Worm (Caenorhabditis elegans) whole organism, young adult: Measurements from ENCODE around the gene F59B10.5.
A peak's percentile ranks its signal among the peaks of the same experiment; 100 is the strongest.

Experiments used
- D2030.7 ChIP-seq: fragments of 200-800 bp; sonication (Bioruptor generic); IDR thresholded peaks from 2 replicates; pipeline ENCODE4 v1.3.6; 2022; ENCODE audit warnings: missing genetic modification reagents, missing genetic modification characterization, missing compliant biosample characterization
- F10E7.11 ChIP-seq: sonication (generic microtip); optimal IDR thresholded peaks from 2 replicates; lab custom pipeline; 2017; ENCODE audit warnings: mild to moderate bottlenecking, missing genetic modification characterization, moderate library complexity, missing compliant biosample characterization
- F57A8.1 ChIP-seq: fragments of 200-800 bp; sonication (Bioruptor generic); optimal IDR thresholded peaks from 2 replicates; lab custom pipeline; 2018; ENCODE audit warnings: mild to moderate bottlenecking, missing genetic modification characterization, moderate library complexity, missing compliant biosample characterization
- F57C9.4 ChIP-seq: sonication (generic microtip); optimal IDR thresholded peaks from 2 replicates; lab custom pipeline; 2017; ENCODE audit warnings: mild to moderate bottlenecking, missing genetic modification characterization, missing compliant biosample characterization
- T07F8.4 ChIP-seq: sonication (generic microtip); optimal IDR thresholded peaks from 2 replicates; lab custom pipeline; 2016; ENCODE audit warnings: mild to moderate bottlenecking, missing genetic modification characterization, moderate library complexity, missing compliant biosample characterization
- T26A5.8 ChIP-seq: sonication (generic microtip); optimal IDR thresholded peaks from 2 replicates; lab custom pipeline; 2016; ENCODE audit warnings: missing genetic modification characterization, missing compliant biosample characterization
- Y67H2A.10 ChIP-seq: fragments of 200-800 bp; sonication (Bioruptor generic); conservative IDR thresholded peaks from 2 replicates; pipeline ENCODE4 v1.3.6; 2022; ENCODE audit warnings: missing genetic modification reagents, missing genetic modification characterization, missing compliant biosample characterization
- Y95B8A.8 ChIP-seq: fragments of 200-800 bp; sonication (Bioruptor generic); IDR thresholded peaks from 2 replicates; pipeline ENCODE4 v1.3.6; 2022; ENCODE audit warnings: missing genetic modification reagents, missing genetic modification characterization, missing compliant biosample characterization
- attf-5 ChIP-seq: fragments of 200-800 bp; sonication (Bioruptor generic); optimal IDR thresholded peaks from 2 replicates; lab custom pipeline; 2018; ENCODE audit warnings: mild to moderate bottlenecking, missing genetic modification characterization, missing compliant biosample characterization
- bed-2 ChIP-seq: fragments of 200-800 bp; sonication (Bioruptor generic); IDR thresholded peaks from 2 replicates; pipeline ENCODE4 v1.3.6; 2022; ENCODE audit warnings: missing genetic modification reagents, missing genetic modification characterization, missing compliant biosample characterization
- cebp-2 ChIP-seq: fragments of 200-800 bp; sonication (Bioruptor generic); IDR thresholded peaks from 2 replicates; pipeline ENCODE4 v1.3.6; 2022; ENCODE audit warnings: missing genetic modification characterization, missing compliant biosample characterization
- ceh-100 ChIP-seq: fragments of 200-800 bp; sonication (Bioruptor generic); IDR thresholded peaks from 2 replicates; pipeline ENCODE4 v1.3.6; 2022; ENCODE audit warnings: missing genetic modification reagents, missing genetic modification characterization, missing compliant biosample characterization
- ceh-40 ChIP-seq: fragments of 200-800 bp; sonication (Bioruptor generic); IDR thresholded peaks from 2 replicates; pipeline ENCODE4 v1.3.6; 2022; ENCODE audit warnings: missing genetic modification characterization, missing compliant biosample characterization
- chd-7 ChIP-seq: sonication (generic microtip); optimal IDR thresholded peaks from 2 replicates; lab custom pipeline; 2016; ENCODE audit warnings: mild to moderate bottlenecking, missing genetic modification characterization, moderate library complexity, missing compliant biosample characterization
- dox-1 ChIP-seq: fragments of 200-800 bp; sonication (Bioruptor generic); IDR thresholded peaks from 2 replicates; pipeline ENCODE4 v1.3.6; 2022; ENCODE audit warnings: missing genetic modification reagents, missing genetic modification characterization, missing compliant biosample characterization
- efl-1 ChIP-seq: fragments of 150-350 bp; optimal IDR thresholded peaks from 2 replicates; lab custom pipeline; 2014; ENCODE audit warnings: missing biosample characterization, missing genetic modification reagents, missing genetic modification characterization
- hmg-1.2 ChIP-seq: fragments of 200-800 bp; sonication (Bioruptor generic); IDR thresholded peaks from 2 replicates; pipeline ENCODE4 v1.3.6; 2022; ENCODE audit warnings: missing genetic modification reagents, missing genetic modification characterization, missing compliant biosample characterization
- hrde-1 ChIP-seq: sonication (generic microtip); optimal IDR thresholded peaks from 2 replicates; lab custom pipeline; 2016; ENCODE audit warnings: missing genetic modification characterization, mild to moderate bottlenecking, missing compliant biosample characterization, moderate library complexity, missing genotype, missing genetic modification reagents, borderline replicate concordance
- hsf-1 ChIP-seq: fragments of 200-800 bp; sonication (Bioruptor generic); IDR thresholded peaks from 2 replicates; pipeline ENCODE4 v1.3.6; 2022; ENCODE audit warnings: missing genetic modification reagents, missing genetic modification characterization, missing compliant biosample characterization
- lag-1 ChIP-seq: fragments of 200-800 bp; sonication (Bioruptor generic); IDR thresholded peaks from 2 replicates; pipeline ENCODE4 v1.3.6; 2022; ENCODE audit warnings: missing genetic modification reagents, missing genetic modification characterization, missing compliant biosample characterization
- let-526 ChIP-seq: fragments of 200-800 bp; sonication (Bioruptor generic); IDR thresholded peaks from 2 replicates; pipeline ENCODE4 v1.3.6; 2022; ENCODE audit warnings: missing genetic modification reagents, missing genetic modification characterization, missing compliant biosample characterization
- let-607 ChIP-seq, 2 experiments: fragments of 200-800 bp in 1 of 2; sonication (Bioruptor generic) in 1 of 2; sonication (generic microtip) in 1 of 2; optimal IDR thresholded peaks; 2 replicates each; lab custom pipeline; 2016 to 2018; ENCODE audit warnings: mild to moderate bottlenecking in 2 of 2, missing compliant biosample characterization in 2 of 2, missing genetic modification characterization in 2 of 2, moderate library complexity in 2 of 2, missing genotype in 1 of 2
- lin-26 ChIP-seq: fragments of 200-800 bp; sonication (Bioruptor generic); IDR thresholded peaks from 2 replicates; pipeline ENCODE4 v1.3.6; 2022; ENCODE audit warnings: missing genetic modification reagents, missing genetic modification characterization, missing compliant biosample characterization
- lin-35 ChIP-seq, 3 experiments: fragments of 150-350 bp in 2 of 3; sonication (generic microtip) in 1 of 3; optimal IDR thresholded peaks; 2 replicates each; lab custom pipeline; 2014 to 2018; ENCODE audit warnings: missing biosample characterization in 3 of 3, missing genetic modification characterization in 3 of 3, missing genetic modification reagents in 3 of 3
- lsy-27 ChIP-seq: sonication (generic microtip); optimal IDR thresholded peaks from 2 replicates; lab custom pipeline; 2017; ENCODE audit warnings: missing genetic modification characterization, mild to moderate bottlenecking, missing compliant biosample characterization, antibody characterized with exemption, missing genotype, borderline replicate concordance; ENCODE audit not compliant: insufficient read depth
- mcd-1 ChIP-seq: fragments of 200-800 bp; sonication (Bioruptor generic); IDR thresholded peaks from 2 replicates; pipeline ENCODE4 v1.3.6; 2022; ENCODE audit warnings: missing genetic modification reagents, missing genetic modification characterization, missing compliant biosample characterization
- nfya-1 ChIP-seq: sonication (generic microtip); optimal IDR thresholded peaks from 2 replicates; lab custom pipeline; 2017; ENCODE audit warnings: antibody characterized with exemption, missing compliant biosample characterization, missing genetic modification characterization, borderline replicate concordance; ENCODE audit not compliant: insufficient read depth
- nfya-2 ChIP-seq: fragments of 200-800 bp; sonication (Bioruptor generic); IDR thresholded peaks from 2 replicates; pipeline ENCODE4 v1.3.6; 2022; ENCODE audit warnings: missing genetic modification reagents, missing genetic modification characterization, missing compliant biosample characterization
- nfyb-1 ChIP-seq: fragments of 200-800 bp; sonication (Bioruptor generic); IDR thresholded peaks from 2 replicates; pipeline ENCODE4 v1.3.6; 2022; ENCODE audit warnings: missing genetic modification reagents, missing genetic modification characterization, missing compliant biosample characterization
- nhr-80 ChIP-seq: sonication (generic microtip); optimal IDR thresholded peaks from 2 replicates; lab custom pipeline; 2016; ENCODE audit warnings: missing genetic modification characterization, missing compliant biosample characterization
- nhr-90 ChIP-seq: sonication (generic microtip); optimal IDR thresholded peaks from 2 replicates; lab custom pipeline; 2016; ENCODE audit warnings: missing genotype, mild to moderate bottlenecking, missing genetic modification characterization, missing compliant biosample characterization
- pbrm-1 ChIP-seq: fragments of 200-800 bp; sonication (Bioruptor generic); IDR thresholded peaks from 2 replicates; pipeline ENCODE4 v1.3.6; 2022; ENCODE audit warnings: missing genetic modification reagents, missing genetic modification characterization, missing compliant biosample characterization
- rpc-1 ChIP-seq, 2 experiments: fragments of 150-350 bp in 1 of 2; sonication (generic microtip) in 1 of 2; optimal IDR thresholded peaks; 2 replicates each; lab custom pipeline; 2014 to 2018; ENCODE audit warnings: missing biosample characterization in 1 of 2, missing genetic modification characterization in 1 of 2, missing genetic modification reagents in 1 of 2, missing genotype in 1 of 2
- snpc-3.4 ChIP-seq: sonication (generic microtip); optimal IDR thresholded peaks from 2 replicates; lab custom pipeline; 2017; ENCODE audit warnings: missing genetic modification characterization, mild to moderate bottlenecking, missing compliant biosample characterization, antibody characterized with exemption, moderate library complexity, missing genotype, missing genetic modification reagents
- somi-1 ChIP-seq: fragments of 200-800 bp; sonication (Bioruptor generic); optimal IDR thresholded peaks from 2 replicates; lab custom pipeline; 2018; ENCODE audit warnings: mild to moderate bottlenecking, missing genetic modification characterization, missing compliant biosample characterization
- tbx-9 ChIP-seq: sonication (generic microtip); optimal IDR thresholded peaks from 2 replicates; lab custom pipeline; 2016; ENCODE audit warnings: borderline replicate concordance, missing genetic modification characterization, inconsistent platforms, missing compliant biosample characterization
- unc-130 ChIP-seq: sonication (generic microtip); optimal IDR thresholded peaks from 2 replicates; lab custom pipeline; 2016; ENCODE audit warnings: missing genetic modification reagents, missing genetic modification characterization, missing compliant biosample characterization
- xnd-1 ChIP-seq: sonication (generic microtip); optimal IDR thresholded peaks from 2 replicates; lab custom pipeline; 2016; ENCODE audit warnings: missing genotype, missing genetic modification reagents, missing genetic modification characterization, missing compliant biosample characterization
- zim-3 ChIP-seq: sonication (generic microtip); optimal IDR thresholded peaks from 2 replicates; lab custom pipeline; 2017; ENCODE audit warnings: mild to moderate bottlenecking, missing genetic modification characterization, moderate library complexity, missing compliant biosample characterization
- ztf-3 ChIP-seq: fragments of 200-800 bp; sonication (Bioruptor generic); optimal IDR thresholded peaks from 2 replicates; lab custom pipeline; 2018; ENCODE audit warnings: mild to moderate bottlenecking, missing genetic modification characterization, missing compliant biosample characterization

The F59B10.5 gene

ce11 chrII:10529218-10529751 lies 5.8 kb upstream of the F59B10.5 start (continued):
- TF ChIP-seq lsy-27 (no peak), F57C9.4 (tag; lab: Kevin White, UChicago) (no peak), lin-26 (0 out of 2 replicates have a peak, but pooled peaks have one; percentile 33), lin-35 (GFP tag; optimal IDR thresholded peaks at IDR 0.05; lab: Kevin White, UChicago) (no peak), let-526 (GFP tag; lab: Robert Waterston, UW) (no peak), snpc-3.4 (tag; lab: Kevin White, UChicago) (no peak), T26A5.8 (tag; lab: Kevin White, UChicago) (no peak), nfya-2 (GFP tag; lab: Robert Waterston, UW) (no peak), hsf-1 (GFP tag; lab: Robert Waterston, UW) (no peak), Y95B8A.8 (GFP tag; lab: Robert Waterston, UW) (no peak), unc-130 (GFP tag; lab: Kevin White, UChicago) (no peak), nhr-90 (tag; lab: Kevin White, UChicago) (no peak), tbx-9 (no peak), hmg-1.2 (GFP tag; lab: Robert Waterston, UW) (peak; percentile 43; the same call in 1 of the 2 replicates), rpc-1 (optimal IDR thresholded peaks at IDR 0.05; lab: Kevin White, UChicago) (no peak), rpc-1 (tag; optimal IDR thresholded peaks at IDR 0.05; lab: Kevin White, UChicago) (no peak), mcd-1 (GFP tag; lab: Robert Waterston, UW) (no peak), let-607 (tag; optimal IDR thresholded peaks at IDR 0.05; lab: Kevin White, UChicago) (no peak), efl-1 (GFP tag; lab: Kevin White, UChicago) (peak; percentile 26), nfya-1 (tag; lab: Kevin White, UChicago) (no peak), F10E7.11 (tag; lab: Kevin White, UChicago) (no peak), lag-1 (no peak), pbrm-1 (GFP tag; lab: Robert Waterston, UW) (no peak), ceh-40 (GFP tag; lab: Robert Waterston, UW) (no peak), dox-1 (GFP tag; lab: Robert Waterston, UW) (0 out of 2 replicates have a peak, but pooled peaks have one; percentile 42), somi-1 (GFP tag; lab: Kevin White, UChicago) (no peak), ceh-100 (GFP tag; lab: Robert Waterston, UW) (no peak), hrde-1 (tag; lab: Kevin White, UChicago) (no peak), F57A8.1 (no peak), ztf-3 (GFP tag; lab: Kevin White, UChicago) (no peak), nhr-80 (tag; lab: Kevin White, UChicago) (peak; percentile 23), cebp-2 (no peak), zim-3 (tag; lab: Kevin White, UChicago) (no peak), bed-2 (no peak), D2030.7 (GFP tag; lab: Robert Waterston, UW) (no peak), nfyb-1 (GFP tag; lab: Robert Waterston, UW) (no peak), xnd-1 (tag; lab: Kevin White, UChicago) (no peak), chd-7 (tag; lab: Kevin White, UChicago) (no peak), T07F8.4 (tag; lab: Kevin White, UChicago) (no peak), Y67H2A.10 (GFP tag; lab: Robert Waterston, UW) (no peak), attf-5 (GFP tag; lab: Kevin White, UChicago) (peak; percentile 2)
